Fruit fly (Drosophila melanogaster): Measurements from ENCODE around the gene Sap47.

The Sap47 gene

DNA sequence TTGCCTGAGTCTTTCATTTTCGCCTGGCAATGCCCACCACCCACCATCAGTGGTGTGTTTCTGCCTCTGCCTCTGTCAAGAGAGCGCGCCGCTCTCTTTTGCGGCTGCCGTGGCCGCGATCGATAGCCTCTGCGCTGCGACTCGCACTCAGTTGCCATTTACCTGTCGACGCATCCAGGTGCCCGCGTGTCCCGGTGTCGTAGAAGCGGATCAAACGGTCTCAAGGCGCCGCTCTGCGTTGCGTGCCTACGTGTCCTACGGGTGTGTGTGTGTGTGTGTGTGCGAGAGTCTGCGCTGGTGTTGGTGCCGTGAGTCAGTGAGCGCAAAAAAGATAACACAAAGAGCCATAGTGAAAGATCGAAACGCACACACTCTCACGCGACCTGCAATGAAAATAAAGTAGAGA lies 14.1 kb upstream of the Sap47 start, which contains the start of gene Fbxl7 (continued):
- TF ChIP-seq CG31388 (GFP tag; optimal IDR thresholded peaks at IDR 0.05) (no peak), CG42726 (GFP tag; IDR thresholded peaks at IDR 0.05; ENCODE audit: partially characterized antibody) (peak; percentile 64; the same call in 1 of the 2 replicates), E2f1 (GFP tag; IDR thresholded peaks at IDR 0.05) (no peak), Stat92E (GFP tag; optimal IDR thresholded peaks at IDR 0.05) (peak in 1 of 3 experiments; percentile 48), CG32767 (GFP tag; IDR thresholded peaks at IDR 0.05) (peak; percentile 36; the same call in 1 of the 2 replicates), gfzf (GFP tag; optimal IDR thresholded peaks at IDR 0.05) (no peak), CG15514 (GFP tag; optimal IDR thresholded peaks at IDR 0.05) (no peak), gce (GFP tag; IDR thresholded peaks at IDR 0.05) (peak; percentile 51; the same call in 1 of the 3 replicates), CG10959 (GFP tag; IDR thresholded peaks at IDR 0.05) (no peak), Side (GFP tag; optimal IDR thresholded peaks at IDR 0.05) (peak; percentile 60), CG8359 (GFP tag; optimal IDR thresholded peaks at IDR 0.05; ENCODE audit: borderline replicate concordance) (no peak), CG18764 (GFP tag; optimal IDR thresholded peaks at IDR 0.05) (no peak), Hr39 (optimal IDR thresholded peaks at IDR 0.05) (no peak), Mes4 (GFP tag; optimal IDR thresholded peaks at IDR 0.05) (no peak), CG1603 (tag; optimal IDR thresholded peaks at IDR 0.05) (peak; percentile 3), Xrp1 (GFP tag; IDR thresholded peaks at IDR 0.05) (0 out of 2 replicates have a peak, but pooled peaks have one; percentile 17), CG34224 (GFP tag; IDR thresholded peaks at IDR 0.05; ENCODE audit: partially characterized antibody) (no peak), CG11504 (tag; optimal IDR thresholded peaks at IDR 0.05) (no peak), sim (GFP tag; IDR thresholded peaks at IDR 0.05) (no peak), crol (GFP tag; IDR thresholded peaks at IDR 0.05) (peak; percentile 54; the same call in 1 of the 2 replicates), zen2 (GFP tag; IDR thresholded peaks at IDR 0.05; ENCODE audit: partially characterized antibody) (0 out of 3 replicates have a peak, but pooled peaks have one; percentile 37), lmd (GFP tag; IDR thresholded peaks at IDR 0.05) (no peak), CG16813 (GFP tag; IDR thresholded peaks at IDR 0.05; ENCODE audit: partially characterized antibody) (0 out of 3 replicates have a peak, but pooled peaks have one; percentile 23), Hr78 (GFP tag; optimal IDR thresholded peaks at IDR 0.05) (no peak), lbe (GFP tag; optimal IDR thresholded peaks at IDR 0.05) (peak; percentile 17), cas (GFP tag; IDR thresholded peaks at IDR 0.05) (no peak), CG17328 (GFP tag; IDR thresholded peaks at IDR 0.05) (0 out of 2 replicates have a peak, but pooled peaks have one; percentile 18), CG17612 (GFP tag; IDR thresholded peaks at IDR 0.05) (0 out of 2 replicates have a peak, but pooled peaks have one; percentile 15), CG8089 (GFP tag; optimal IDR thresholded peaks at IDR 0.05) (peak; percentile 44), sr (GFP tag; IDR thresholded peaks at IDR 0.05) (peak; percentile 61; the same call in 2 of the 3 replicates), lilli (GFP tag; optimal IDR thresholded peaks at IDR 0.05) (no peak), sens (GFP tag) (peak; percentile 83), CG11247 (GFP tag; IDR thresholded peaks at IDR 0.05) (peak; percentile 83)

- TF ChIP-seq Mad (GFP tag; optimal IDR thresholded peaks at IDR 0.05) (no peak), CG42726 (GFP tag; IDR thresholded peaks at IDR 0.05; ENCODE audit: partially characterized antibody) (no peak), ATbp (GFP tag; optimal IDR thresholded peaks at IDR 0.05) (no peak), twi (tag; optimal IDR thresholded peaks at IDR 0.05) (peak; percentile 98), Ptx1 (GFP tag; IDR thresholded peaks at IDR 0.05) (no peak), CG10543 (GFP tag; optimal IDR thresholded peaks at IDR 0.05) (no peak), br (optimal IDR thresholded peaks at IDR 0.05) (no peak), Doc3 (GFP tag; IDR thresholded peaks at IDR 0.05; ENCODE audit: partially characterized antibody) (no peak), zen (tag; optimal IDR thresholded peaks at IDR 0.05) (peak; percentile 71)
Observed at dm6 chr3R:15921747-15922146, 13.2 kb upstream of the Sap47 start.

All from whole organism, embryonic.